Fruit fly (Drosophila melanogaster): Measurements from ENCODE around the gene brk.

DNA sequence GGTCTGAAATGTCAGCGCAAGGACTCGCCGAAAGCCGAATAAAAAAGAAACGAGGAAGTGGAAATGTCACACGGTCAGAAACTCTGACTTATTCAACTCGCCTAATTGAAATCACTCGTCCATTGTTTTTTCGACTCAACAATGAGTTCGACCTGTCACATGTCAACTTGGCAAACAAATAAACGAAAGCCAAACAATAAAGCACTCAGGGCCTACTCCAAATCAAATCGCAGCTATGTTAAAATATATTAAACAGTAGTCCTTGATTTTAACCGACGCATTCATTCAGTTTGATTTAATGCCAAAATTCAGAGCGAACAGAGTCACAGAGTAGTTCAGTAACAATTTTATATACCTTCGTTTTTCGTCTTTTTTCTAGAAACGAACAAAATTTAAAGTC is 41.1 kb upstream of the brk start, which contains the start of gene CG1958:
- TF ChIP-seq CG9705 (GFP tag; optimal IDR thresholded peaks at IDR 0.05) (no peak), fru (GFP tag; optimal IDR thresholded peaks at IDR 0.05) (no peak), HLH106 (tag; optimal IDR thresholded peaks at IDR 0.05) (no peak), Dif (GFP tag; optimal IDR thresholded peaks at IDR 0.05; ENCODE audit: partially characterized antibody) (no peak), dmrt93B (GFP tag; optimal IDR thresholded peaks at IDR 0.05) (no peak), OdsH (GFP tag; optimal IDR thresholded peaks at IDR 0.05) (no peak), Hr78 (GFP tag; optimal IDR thresholded peaks at IDR 0.05) (no peak), pan (optimal IDR thresholded peaks at IDR 0.05) (no peak), usp (GFP tag; optimal IDR thresholded peaks at IDR 0.05) (no peak), dl (GFP tag; optimal IDR thresholded peaks at IDR 0.05; ENCODE audit: insufficient read depth in 1 of 2, partially characterized antibody in 2 of 2) (no peak), Hr83 (GFP tag; optimal IDR thresholded peaks at IDR 0.05; ENCODE audit: poor library complexity, severe bottlenecking) (no peak), GATAd (GFP tag; optimal IDR thresholded peaks at IDR 0.05) (no peak)

Data from whole organism, wandering third instar larva.